Fruit fly (Drosophila melanogaster) whole organism, embryonic: Measurements from ENCODE around the gene CG11699.

Experiments
- ATbp ChIP-seq: fragments of 200-800 bp; sonication (Bioruptor generic); optimal IDR thresholded peaks from 2 replicates; lab custom pipeline; 2017; ENCODE audit warnings: missing biosample characterization, mild to moderate bottlenecking, missing genetic modification characterization, missing genetic modification reagents
- Atf-2 ChIP-seq: fragments of 200-800 bp; sonication (Bioruptor generic); optimal IDR thresholded peaks from 2 replicates; lab custom pipeline; 2016; ENCODE audit warnings: missing biosample characterization, missing genetic modification characterization
- Atf6 ChIP-seq: fragments of 200-800 bp; sonication (Bioruptor generic); IDR thresholded peaks from 2 replicates; pipeline ENCODE4 v1.3.6; 2022; ENCODE audit warnings: missing biosample characterization, missing genetic modification characterization
- BtbVII ChIP-seq: fragments of 200-800 bp; sonication (Bioruptor generic); optimal IDR thresholded peaks from 3 replicates; lab custom pipeline; 2017; ENCODE audit warnings: missing biosample characterization, mild to moderate bottlenecking, missing genetic modification characterization
- CG10366 ChIP-seq: fragments of 200-800 bp; sonication (Bioruptor generic); IDR thresholded peaks from 2 replicates; pipeline ENCODE4 v1.3.6; 2022; ENCODE audit warnings: missing biosample characterization, missing genetic modification characterization
- CG11504 ChIP-seq: fragments of 200-800 bp; sonication (Bioruptor generic); optimal IDR thresholded peaks from 3 replicates; lab custom pipeline; 2019; ENCODE audit warnings: missing biosample characterization, mild to moderate bottlenecking, missing genetic modification characterization, moderate library complexity
- CG1233 ChIP-seq: fragments of 200-800 bp; sonication (Bioruptor generic); optimal IDR thresholded peaks from 4 replicates; lab custom pipeline; 2018; ENCODE audit warnings: missing biosample characterization, mild to moderate bottlenecking, missing genetic modification characterization
- CG15011 ChIP-seq: fragments of 200-800 bp; sonication (Bioruptor generic); optimal IDR thresholded peaks from 3 replicates; lab custom pipeline; 2018; ENCODE audit warnings: missing biosample characterization, mild to moderate bottlenecking, missing genetic modification characterization
- CG17912 ChIP-seq: fragments of 200-800 bp; sonication (Bioruptor generic); optimal IDR thresholded peaks from 2 replicates; lab custom pipeline; 2018; ENCODE audit warnings: missing biosample characterization, mild to moderate bottlenecking, missing genetic modification characterization
- CG18262 ChIP-seq: fragments of 200-800 bp; optimal IDR thresholded peaks from 3 replicates; lab custom pipeline; 2019; ENCODE audit warnings: missing biosample characterization, mild to moderate bottlenecking, missing genetic modification characterization, moderate library complexity
- CG1832 ChIP-seq: fragments of 200-800 bp; sonication (Bioruptor generic); optimal IDR thresholded peaks from 2 replicates; lab custom pipeline; 2017; ENCODE audit warnings: missing biosample characterization, mild to moderate bottlenecking, missing genetic modification characterization, inconsistent platforms
- CG18764 ChIP-seq: fragments of 200-800 bp; sonication (Bioruptor generic); optimal IDR thresholded peaks from 3 replicates; lab custom pipeline; 2016; ENCODE audit warnings: missing biosample characterization, missing genetic modification characterization
- CG2199 ChIP-seq: fragments of 200-800 bp; sonication (Bioruptor generic); IDR thresholded peaks from 3 replicates; pipeline ENCODE4 v1.3.6; 2022; ENCODE audit warnings: missing biosample characterization, missing genetic modification characterization
- CG2875 ChIP-seq: fragments of 200-800 bp; sonication (Bioruptor generic); optimal IDR thresholded peaks from 2 replicates; lab custom pipeline; 2017; ENCODE audit warnings: missing biosample characterization, mild to moderate bottlenecking, missing genetic modification characterization, missing genetic modification reagents
- CG3281 ChIP-seq: fragments of 200-800 bp; sonication (Bioruptor generic); optimal IDR thresholded peaks from 3 replicates; lab custom pipeline; 2017; ENCODE audit warnings: missing biosample characterization, mild to moderate bottlenecking, missing genetic modification characterization
- CG5180 ChIP-seq: fragments of 200-800 bp; sonication (Bioruptor generic); optimal IDR thresholded peaks from 3 replicates; lab custom pipeline; 2017; ENCODE audit warnings: missing biosample characterization, missing genetic modification characterization, mild to moderate bottlenecking, moderate library complexity, missing genetic modification reagents
- CG6654 ChIP-seq: fragments of 200-800 bp; sonication (Bioruptor generic); optimal IDR thresholded peaks from 2 replicates; lab custom pipeline; 2017; ENCODE audit warnings: missing biosample characterization, mild to moderate bottlenecking, missing genetic modification characterization
- CG7745 ChIP-seq: fragments of 200-800 bp; sonication (Bioruptor generic); optimal IDR thresholded peaks from 2 replicates; lab custom pipeline; 2018; ENCODE audit warnings: missing biosample characterization, mild to moderate bottlenecking, missing genetic modification characterization, moderate library complexity
- CG8281 ChIP-seq: fragments of 200-800 bp; sonication (Bioruptor generic); optimal IDR thresholded peaks from 2 replicates; lab custom pipeline; 2018; ENCODE audit warnings: missing biosample characterization, mild to moderate bottlenecking, missing genetic modification characterization, moderate library complexity
- Camta ChIP-seq: fragments of 200-800 bp; sonication (Bioruptor generic); optimal IDR thresholded peaks from 2 replicates; lab custom pipeline; 2016; ENCODE audit warnings: missing biosample characterization, missing genetic modification characterization
- Dek ChIP-seq: fragments of 200-800 bp; sonication (Bioruptor generic); optimal IDR thresholded peaks from 3 replicates; lab custom pipeline; 2019; ENCODE audit warnings: missing biosample characterization, mild to moderate bottlenecking, missing genetic modification characterization, moderate library complexity
- Ets65A ChIP-seq: fragments of 200-800 bp; sonication (Bioruptor generic); peaks from one replicate; lab custom pipeline; 2016; ENCODE audit warnings: missing biosample characterization, missing genetic modification characterization
- Gsc ChIP-seq: fragments of 200-800 bp; sonication (Bioruptor generic); IDR thresholded peaks from 2 replicates; pipeline ENCODE4 v1.3.6; 2022; ENCODE audit warnings: missing biosample characterization, missing genetic modification characterization
- Gug ChIP-seq: fragments of 200-800 bp; sonication (Bioruptor generic); IDR thresholded peaks from 4 replicates; pipeline ENCODE4 v1.3.6; 2022; ENCODE audit warnings: missing biosample characterization, missing genetic modification characterization
- HLH3B ChIP-seq: fragments of 200-800 bp; sonication (Bioruptor generic); IDR thresholded peaks from 2 replicates; pipeline ENCODE4 v1.3.6; 2022; ENCODE audit warnings: missing biosample characterization, missing genetic modification characterization
- Jarid2 ChIP-seq: fragments of 200-800 bp; sonication (Bioruptor generic); optimal IDR thresholded peaks from 3 replicates; lab custom pipeline; 2017; ENCODE audit warnings: mild to moderate bottlenecking, missing biosample characterization, missing genetic modification reagents, missing genetic modification characterization
- Med ChIP-seq: fragments of 200-800 bp; sonication (Bioruptor generic); peaks from one replicate; lab custom pipeline; 2016; ENCODE audit warnings: missing biosample characterization, missing genetic modification characterization, mild to moderate bottlenecking, inconsistent platforms, moderate library complexity
- Oli ChIP-seq: fragments of 200-800 bp; sonication (Bioruptor generic); optimal IDR thresholded peaks from 2 replicates; lab custom pipeline; 2018; ENCODE audit warnings: missing biosample characterization, mild to moderate bottlenecking, missing genetic modification characterization, moderate library complexity
- Pdp1 ChIP-seq, 2 experiments: fragments of 200-800 bp; sonication (Bioruptor generic); optimal IDR thresholded peaks; 3 replicates each; lab custom pipeline; 2016; ENCODE audit warnings: missing biosample characterization in 2 of 2, missing genetic modification characterization in 2 of 2, mild to moderate bottlenecking in 1 of 2, moderate library complexity in 1 of 2
- Six4 ChIP-seq: fragments of 200-800 bp; sonication (Bioruptor generic); optimal IDR thresholded peaks from 2 replicates; lab custom pipeline; 2016; ENCODE audit warnings: missing biosample characterization, missing genetic modification characterization
- Sox100B ChIP-seq: fragments of 200-800 bp; sonication (Bioruptor generic); optimal IDR thresholded peaks from 3 replicates; lab custom pipeline; 2018; ENCODE audit warnings: missing biosample characterization, mild to moderate bottlenecking, missing genetic modification characterization
- Stat92E ChIP-seq, 3 experiments: fragments of >200 bp in 2 of 3; fragments of 200-800 bp in 1 of 3; sonication (Bioruptor generic) in 1 of 3; optimal IDR thresholded peaks; 2 replicates each; lab custom pipeline; 2017 to 2019; ENCODE audit warnings: missing biosample characterization in 3 of 3, missing genetic modification characterization in 3 of 3, mild to moderate bottlenecking in 1 of 3, moderate library complexity in 1 of 3
- Xbp1 ChIP-seq: fragments of 200-800 bp; sonication (Bioruptor generic); optimal IDR thresholded peaks from 3 replicates; lab custom pipeline; 2016; ENCODE audit warnings: missing biosample characterization, mild to moderate bottlenecking, missing genetic modification characterization
- Xrp1 ChIP-seq: fragments of 200-800 bp; sonication (Bioruptor generic); IDR thresholded peaks from 2 replicates; pipeline ENCODE4 v1.3.6; 2022; ENCODE audit warnings: missing biosample characterization, missing genetic modification characterization
- ara ChIP-seq: fragments of 200-800 bp; sonication (Bioruptor generic); IDR thresholded peaks from 2 replicates; pipeline ENCODE4 v1.3.6; 2022; ENCODE audit warnings: missing biosample characterization, missing genetic modification characterization
- bowl ChIP-seq: fragments of 200-800 bp; sonication (Bioruptor generic); IDR thresholded peaks from 2 replicates; pipeline ENCODE4 v1.3.6; 2022; ENCODE audit warnings: missing biosample characterization, missing genetic modification characterization
- danr ChIP-seq: fragments of 200-800 bp; sonication (Bioruptor generic); IDR thresholded peaks from 2 replicates; pipeline ENCODE4 v1.3.6; 2022; ENCODE audit warnings: missing biosample characterization, missing genetic modification characterization
- disco-r ChIP-seq: fragments of 200-800 bp; sonication (Bioruptor generic); optimal IDR thresholded peaks from 2 replicates; lab custom pipeline; 2016; ENCODE audit warnings: missing biosample characterization, missing genetic modification characterization
- emc ChIP-seq: fragments of 200-800 bp; sonication (Bioruptor generic); optimal IDR thresholded peaks from 2 replicates; lab custom pipeline; 2016; ENCODE audit warnings: missing biosample characterization, missing genetic modification characterization
- ems ChIP-seq: fragments of 200-800 bp; sonication (Bioruptor generic); optimal IDR thresholded peaks from 3 replicates; lab custom pipeline; 2016; ENCODE audit warnings: missing biosample characterization, missing genetic modification characterization
- fd64A ChIP-seq: fragments of 200-800 bp; sonication (Bioruptor generic); optimal IDR thresholded peaks from 3 replicates; lab custom pipeline; 2018; ENCODE audit warnings: missing biosample characterization, mild to moderate bottlenecking, missing genetic modification characterization
- knrl ChIP-seq: fragments of 200-800 bp; sonication (Bioruptor generic); IDR thresholded peaks from 3 replicates; pipeline ENCODE4 v1.3.6; 2022; ENCODE audit warnings: missing biosample characterization, missing genetic modification characterization; ENCODE audit not compliant: partially characterized antibody
- nmo ChIP-seq: fragments of 200-800 bp; sonication (Bioruptor generic); optimal IDR thresholded peaks from 2 replicates; lab custom pipeline; 2018; ENCODE audit warnings: missing biosample characterization, mild to moderate bottlenecking, missing genetic modification characterization, moderate library complexity
- oc ChIP-seq: fragments of 200-800 bp; sonication (Bioruptor generic); optimal IDR thresholded peaks from 2 replicates; lab custom pipeline; 2018; ENCODE audit warnings: missing biosample characterization, mild to moderate bottlenecking, missing genetic modification characterization, moderate library complexity
- so ChIP-seq: fragments of 200-800 bp; sonication (Bioruptor generic); IDR thresholded peaks from 3 replicates; pipeline ENCODE4 v1.3.6; 2022; ENCODE audit warnings: missing biosample characterization, missing genetic modification characterization
- sqz ChIP-seq: fragments of 200-800 bp; sonication (Bioruptor generic); optimal IDR thresholded peaks from 3 replicates; lab custom pipeline; 2018; ENCODE audit warnings: missing biosample characterization, mild to moderate bottlenecking, missing genetic modification characterization
- stwl ChIP-seq: fragments of 200-800 bp; sonication (Bioruptor generic); optimal IDR thresholded peaks from 3 replicates; lab custom pipeline; 2018; ENCODE audit warnings: missing biosample characterization, mild to moderate bottlenecking, missing genetic modification characterization, moderate library complexity
- trh ChIP-seq: fragments of 200-800 bp; sonication (Bioruptor generic); optimal IDR thresholded peaks from 2 replicates; lab custom pipeline; 2016; ENCODE audit warnings: missing biosample characterization, missing genetic modification characterization
- zf30C ChIP-seq: fragments of 200-800 bp; sonication (Bioruptor generic); optimal IDR thresholded peaks from 3 replicates; lab custom pipeline; 2018; ENCODE audit warnings: missing biosample characterization, mild to moderate bottlenecking, missing genetic modification characterization

CG11699 gene

dm6 chrX:11528026-11528702, 42.3 kb upstream of the CG11699 start (continued):
- TF ChIP-seq Gug (peak; percentile 50; the same call in 2 of the 4 replicates), danr (GFP tag; lab: Robert Waterston, UW) (peak; percentile 53), Pdp1 (GFP tag; optimal IDR thresholded peaks at IDR 0.05; lab: Kevin White, UChicago) (peak; percentile 6 to 54), emc (GFP tag; lab: Kevin White, UChicago) (no peak), sqz (GFP tag; lab: Kevin White, UChicago) (peak; percentile 72), ATbp (GFP tag; lab: Kevin White, UChicago) (peak; percentile 87), Jarid2 (peak; percentile 10), fd64A (peak; percentile 80), CG18262 (peak; percentile 93), Med (GFP tag; lab: Kevin White, UChicago) (peak; percentile 88), Stat92E (GFP tag; optimal IDR thresholded peaks at IDR 0.05; lab: Kevin White, UChicago) (peak in 1 of 3 experiments; percentile 30), HLH3B (GFP tag; lab: Robert Waterston, UW) (peak; percentile 77), CG10366 (peak; percentile 54), CG1233 (GFP tag; lab: Kevin White, UChicago) (peak; percentile 64), Atf6 (GFP tag; lab: Robert Waterston, UW) (peak; percentile 31; the same call in 1 of the 2 replicates), so (peak; percentile 75), Sox100B (peak; percentile 76), Camta (GFP tag; lab: Kevin White, UChicago) (peak; percentile 42), CG2199 (peak; percentile 87), Oli (tag; lab: Kevin White, UChicago) (peak; percentile 83), nmo (peak; percentile 90), CG17912 (GFP tag; lab: Kevin White, UChicago) (no peak), CG3281 (GFP tag; lab: Kevin White, UChicago) (peak; percentile 7), CG2875 (GFP tag; lab: Kevin White, UChicago) (peak; percentile 82), Six4 (GFP tag; lab: Kevin White, UChicago) (peak; percentile 78), disco-r (GFP tag; lab: Kevin White, UChicago) (no peak), oc (tag; lab: Kevin White, UChicago) (peak; percentile 82), stwl (peak; percentile 39), bowl (GFP tag; lab: Robert Waterston, UW) (0 out of 2 replicates have a peak, but pooled peaks have one; percentile 12), CG8281 (tag; lab: Kevin White, UChicago) (peak; percentile 57), CG1832 (GFP tag; lab: Kevin White, UChicago) (no peak), CG6654 (GFP tag; lab: Kevin White, UChicago) (peak; percentile 64), knrl (GFP tag; lab: Robert Waterston, UW) (no peak), Xbp1 (GFP tag; lab: Kevin White, UChicago) (peak; percentile 71), CG11504 (tag; lab: Kevin White, UChicago) (peak; percentile 85), CG5180 (GFP tag; lab: Kevin White, UChicago) (peak; percentile 60), CG15011 (GFP tag; lab: Kevin White, UChicago) (peak; percentile 39), Dek (tag; lab: Kevin White, UChicago) (peak; percentile 24), Gsc (no peak; the same call in 1 of the 2 replicates), Atf-2 (GFP tag; lab: Kevin White, UChicago) (peak; percentile 13), trh (GFP tag; lab: Kevin White, UChicago) (peak; percentile 39), ems (peak; percentile 37), CG18764 (GFP tag; lab: Kevin White, UChicago) (peak; percentile 64), Xrp1 (GFP tag; lab: Robert Waterston, UW) (peak; percentile 93), CG7745 (tag; lab: Kevin White, UChicago) (peak; percentile 51), BtbVII (peak; percentile 39), ara (GFP tag; lab: Robert Waterston, UW) (peak; percentile 90), zf30C (GFP tag; lab: Kevin White, UChicago) (no peak), Ets65A (GFP tag; lab: Kevin White, UChicago) (peak; percentile 90)
